Worm (Caenorhabditis elegans) whole organism, L4 larva: ENCODE results near the gene F40F8.1.
"Not testable (repeated sequence)": the region's sequence is repeated elsewhere in the genome, so short reads cannot be mapped to it uniquely, and the experiment has no call there.

Experiments
- F49E8.2 ChIP-seq: sonication (generic microtip); optimal IDR thresholded peaks from 2 replicates; lab custom pipeline; 2016; ENCODE audit warnings: missing compliant biosample characterization, mild to moderate bottlenecking, missing genetic modification characterization, borderline replicate concordance
- R02D3.7 ChIP-seq: fragments of 150-350 bp; sonication (generic microtip); optimal IDR thresholded peaks from 3 replicates; lab custom pipeline; 2014; ENCODE audit warnings: missing biosample characterization, missing genetic modification characterization
- Y105C5A.15 ChIP-seq: fragments of 200-800 bp; sonication (Bioruptor generic); IDR thresholded peaks from 2 replicates; pipeline ENCODE4 v1.3.6; 2022; ENCODE audit warnings: missing genetic modification characterization, missing compliant biosample characterization
- Y48G9A.11 ChIP-seq: fragments of 200-800 bp; sonication (Bioruptor generic); IDR thresholded peaks from 2 replicates; pipeline ENCODE4 v1.3.6; 2022; ENCODE audit warnings: missing genetic modification reagents, missing genetic modification characterization, missing compliant biosample characterization
- Y75B8A.6 ChIP-seq: fragments of 200-800 bp; sonication (Bioruptor generic); IDR thresholded peaks from 2 replicates; pipeline ENCODE4 v1.3.6; 2022; ENCODE audit warnings: missing genetic modification reagents, missing genetic modification characterization, missing compliant biosample characterization
- ZK546.5 ChIP-seq, 2 experiments: sonication (generic microtip); optimal IDR thresholded peaks; 2 replicates each; lab custom pipeline; 2017; ENCODE audit warnings: missing biosample characterization in 2 of 2, missing genetic modification characterization in 2 of 2
- aha-1 ChIP-seq: fragments of 150-350 bp; peaks from one replicate; lab custom pipeline; 2014; ENCODE audit warnings: missing biosample characterization, missing genetic modification characterization
- aly-2 ChIP-seq: sonication (generic microtip); optimal IDR thresholded peaks from 2 replicates; lab custom pipeline; 2018; ENCODE audit warnings: missing biosample characterization, missing genetic modification characterization
- arid-1 ChIP-seq: fragments of 200-800 bp; sonication (Bioruptor generic); conservative IDR thresholded peaks from 2 replicates; pipeline ENCODE4 v1.3.6; 2022; ENCODE audit warnings: missing genetic modification reagents, missing genetic modification characterization, missing compliant biosample characterization
- ceh-28 ChIP-seq: fragments of 150-350 bp; optimal IDR thresholded peaks from 2 replicates; lab custom pipeline; 2014; ENCODE audit warnings: missing biosample characterization, missing genetic modification reagents, missing genetic modification characterization
- ceh-62 ChIP-seq: sonication (generic microtip); optimal IDR thresholded peaks from 2 replicates; lab custom pipeline; 2017; ENCODE audit warnings: missing biosample characterization, missing genetic modification characterization
- dmd-6 ChIP-seq: fragments of 200-800 bp; sonication (Bioruptor generic); IDR thresholded peaks from 2 replicates; pipeline ENCODE4 v1.3.6; 2022; ENCODE audit warnings: missing genetic modification reagents, missing genetic modification characterization, missing compliant biosample characterization
- dve-1 ChIP-seq: sonication (generic microtip); optimal IDR thresholded peaks from 2 replicates; lab custom pipeline; 2017; ENCODE audit warnings: antibody characterized with exemption, mild to moderate bottlenecking, missing genetic modification characterization, missing compliant biosample characterization; ENCODE audit not compliant: insufficient read depth
- egl-43 ChIP-seq: fragments of 200-800 bp; sonication (Bioruptor generic); IDR thresholded peaks from 2 replicates; pipeline ENCODE4 v1.3.6; 2022; ENCODE audit warnings: missing genetic modification reagents, missing genetic modification characterization, missing compliant biosample characterization
- gei-8 ChIP-seq: fragments of 200-800 bp; sonication (Bioruptor generic); optimal IDR thresholded peaks from 2 replicates; lab custom pipeline; 2018; ENCODE audit warnings: mild to moderate bottlenecking, missing genetic modification characterization, missing compliant biosample characterization
- hlh-11 ChIP-seq: fragments of 200-800 bp; sonication (Bioruptor generic); optimal IDR thresholded peaks from 2 replicates; lab custom pipeline; 2018; ENCODE audit warnings: mild to moderate bottlenecking, missing genetic modification characterization, missing compliant biosample characterization
- lim-7 ChIP-seq: fragments of 200-800 bp; sonication (Bioruptor generic); IDR thresholded peaks from 2 replicates; pipeline ENCODE4 v1.3.6; 2022; ENCODE audit warnings: missing genetic modification characterization, missing compliant biosample characterization
- lin-1 ChIP-seq: fragments of 200-800 bp; sonication (Bioruptor generic); IDR thresholded peaks from 2 replicates; pipeline ENCODE4 v1.3.6; 2022; ENCODE audit warnings: missing genetic modification reagents, missing genetic modification characterization, missing compliant biosample characterization
- lin-15B ChIP-seq: fragments of 150-350 bp; sonication (generic microtip); optimal IDR thresholded peaks from 3 replicates; lab custom pipeline; 2014; ENCODE audit warnings: missing biosample characterization, missing genetic modification characterization
- lin-38 ChIP-seq: fragments of 200-800 bp; sonication (Bioruptor generic); IDR thresholded peaks from 2 replicates; pipeline ENCODE4 v1.3.6; 2022; ENCODE audit warnings: missing genetic modification reagents, missing genetic modification characterization, missing compliant biosample characterization
- lin-39 ChIP-seq: fragments of 150-350 bp; optimal IDR thresholded peaks from 2 replicates; lab custom pipeline; 2014; ENCODE audit warnings: missing biosample characterization, missing genetic modification reagents, missing genetic modification characterization
- lir-3 ChIP-seq: sonication (generic microtip); optimal IDR thresholded peaks from 2 replicates; lab custom pipeline; 2016; ENCODE audit warnings: mild to moderate bottlenecking, missing genetic modification characterization, missing compliant biosample characterization
- mes-2 ChIP-seq: sonication (generic microtip); optimal IDR thresholded peaks from 2 replicates; lab custom pipeline; 2016; ENCODE audit warnings: missing genotype, mild to moderate bottlenecking, missing genetic modification characterization, missing compliant biosample characterization; ENCODE audit not compliant: poor library complexity, severe bottlenecking
- nhr-237 ChIP-seq: sonication (generic microtip); optimal IDR thresholded peaks from 2 replicates; lab custom pipeline; 2017; ENCODE audit warnings: missing biosample characterization, missing genetic modification characterization
- pha-4 ChIP-seq, 2 experiments: fragments of 150-350 bp in 1 of 2; fragments of 200-800 bp in 1 of 2; sonication (Bioruptor generic) in 1 of 2; IDR thresholded peaks in 1 of 2; optimal IDR thresholded peaks in 1 of 2; 2 replicates each; pipeline versions ENCODE4 v1.3.6 to Lab custom; 2014 to 2022; ENCODE audit warnings: missing genetic modification characterization in 2 of 2, missing genetic modification reagents in 2 of 2, missing biosample characterization in 1 of 2, missing compliant biosample characterization in 1 of 2
- php-3 ChIP-seq: fragments of 200-800 bp; sonication (Bioruptor generic); IDR thresholded peaks from 2 replicates; pipeline ENCODE4 v1.3.6; 2022; ENCODE audit warnings: missing genetic modification reagents, missing genetic modification characterization, missing compliant biosample characterization
- skn-1 ChIP-seq: fragments of 150-350 bp; optimal IDR thresholded peaks from 2 replicates; lab custom pipeline; 2014; ENCODE audit warnings: missing biosample characterization, missing genetic modification characterization
- snpc-1.2 ChIP-seq: fragments of 200-800 bp; sonication (Bioruptor generic); IDR thresholded peaks from 2 replicates; pipeline ENCODE4 v1.3.6; 2022; ENCODE audit warnings: missing genetic modification reagents, missing genetic modification characterization, missing compliant biosample characterization
- unc-62 ChIP-seq, 3 experiments: fragments of 150-350 bp in 1 of 3; sonication (generic microtip); optimal IDR thresholded peaks in 2 of 3; peaks in 1 of 3; 1 replicate in 1 of 3; 2 replicates in 2 of 3; lab custom pipeline; 2014 to 2017; ENCODE audit warnings: missing biosample characterization in 3 of 3, missing genetic modification characterization in 3 of 3, missing genetic modification reagents in 3 of 3, missing genotype in 1 of 3
- vab-7 ChIP-seq: fragments of 200-800 bp; sonication (Bioruptor generic); IDR thresholded peaks from 2 replicates; pipeline ENCODE4 v1.3.6; 2022; ENCODE audit warnings: missing genetic modification reagents, missing genetic modification characterization, missing compliant biosample characterization
- zfp-2 ChIP-seq: sonication (generic microtip); optimal IDR thresholded peaks from 2 replicates; lab custom pipeline; 2016; ENCODE audit warnings: mild to moderate bottlenecking, missing genetic modification characterization, missing compliant biosample characterization
- zip-2 ChIP-seq: fragments of 150-350 bp; optimal IDR thresholded peaks from 2 replicates; lab custom pipeline; 2014; ENCODE audit warnings: missing biosample characterization, missing genetic modification characterization
- ztf-7 ChIP-seq: fragments of 150-350 bp; optimal IDR thresholded peaks from 2 replicates; lab custom pipeline; 2014; ENCODE audit warnings: missing biosample characterization, missing genetic modification characterization

Gene F40F8.1

ce11 chrII:11110419-11110818 is 17.0 kb upstream of the F40F8.1 start:
- TF ChIP-seq ZK546.5 (tag; optimal IDR thresholded peaks at IDR 0.05; lab: Kevin White, UChicago) (no peak), unc-62 (GFP tag; optimal IDR thresholded peaks at IDR 0.05 in 1 of 2; lab: Kevin White, UChicago) (peak in 1 of 2 experiments; percentile 97), unc-62 (tag; optimal IDR thresholded peaks at IDR 0.05; lab: Kevin White, UChicago) (no peak), ceh-28 (no peak), hlh-11 (tag; lab: Kevin White, UChicago) (no peak)

ce11 chrII:11111107-11111506 is 16.4 kb upstream of the F40F8.1 start, which contains the start of gene glb-4:
glb-4 (minus strand) TSS chrII:11111207.
- TF ChIP-seq lin-39 = no peak
- no peak for TF ChIP-seq nhr-237 (tag; lab: Kevin White, UChicago)
- no peak for TF ChIP-seq Y75B8A.6
- no peak for TF ChIP-seq ztf-7
- TF ChIP-seq dmd-6 (GFP tag; lab: Robert Waterston, UW) = no peak
- no peak for TF ChIP-seq lim-7 (GFP tag; lab: Robert Waterston, UW)
- TF ChIP-seq gei-8 = no peak
- TF ChIP-seq vab-7 (GFP tag; lab: Robert Waterston, UW) = no peak

DNA sequence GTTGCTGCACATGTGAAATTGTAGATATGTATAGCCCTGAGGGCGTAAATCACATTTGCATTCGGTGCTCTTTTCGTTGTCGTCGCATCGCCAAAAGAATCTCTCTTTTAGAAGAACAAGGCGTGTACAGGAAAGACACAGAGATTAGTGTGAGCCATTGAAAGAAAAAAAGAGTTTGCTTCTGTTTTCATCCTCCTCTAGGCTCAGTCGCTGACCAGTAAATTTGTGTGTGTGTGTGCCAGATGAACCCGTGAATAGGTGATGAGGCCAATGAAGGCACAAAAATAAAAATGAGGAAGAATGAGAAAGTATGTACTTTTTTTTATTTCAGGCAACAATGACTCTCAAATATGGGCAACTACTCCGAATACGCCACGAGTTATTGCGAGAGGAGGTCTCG is 15.0 kb upstream of the F40F8.1 start, which contains the start of gene mat-2:
Gene mat-2 (plus strand): TSS at position 301 of the 400 bp plus-strand sequence.
- TF ChIP-seq dve-1 (tag; lab: Kevin White, UChicago) (no peak), lir-3 (tag; lab: Kevin White, UChicago) (no peak), lin-15B (tag; lab: Kevin White, UChicago) (no peak), skn-1 (tag; lab: Kevin White, UChicago) (no peak), Y105C5A.15 (GFP tag; lab: Robert Waterston, UW) (no peak), mes-2 (no peak), php-3 (GFP tag; lab: Robert Waterston, UW) (no peak), aha-1 (tag; lab: Kevin White, UChicago) (peak; percentile 5)

DNA sequence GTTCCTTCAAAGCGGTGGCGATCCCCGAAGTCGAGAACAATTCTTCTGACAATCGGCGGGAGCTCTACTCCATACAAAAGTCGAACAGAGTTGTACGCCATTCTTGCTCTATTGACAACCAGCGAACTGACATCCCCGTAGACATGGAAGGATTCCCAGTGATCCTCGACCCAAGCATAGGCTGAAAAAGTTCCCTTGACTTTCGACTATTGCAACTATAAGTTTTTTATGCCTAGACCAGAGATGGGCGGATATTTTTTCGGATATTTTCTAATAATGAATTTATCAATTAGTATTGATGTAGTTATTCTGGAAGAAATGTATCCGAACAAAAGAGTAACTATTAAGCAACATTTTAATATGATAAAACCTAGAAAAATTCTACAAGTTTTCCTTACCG is 5.7 kb upstream of the F40F8.1 start, which contains the start of gene W10C6.2:
Gene W10C6.2 (minus strand): TSS at position 101 of the 400 bp plus-strand sequence.
- TF ChIP-seq zfp-2 (tag; lab: Kevin White, UChicago); lin-38; arid-1: not testable (repeated sequence)

DNA sequence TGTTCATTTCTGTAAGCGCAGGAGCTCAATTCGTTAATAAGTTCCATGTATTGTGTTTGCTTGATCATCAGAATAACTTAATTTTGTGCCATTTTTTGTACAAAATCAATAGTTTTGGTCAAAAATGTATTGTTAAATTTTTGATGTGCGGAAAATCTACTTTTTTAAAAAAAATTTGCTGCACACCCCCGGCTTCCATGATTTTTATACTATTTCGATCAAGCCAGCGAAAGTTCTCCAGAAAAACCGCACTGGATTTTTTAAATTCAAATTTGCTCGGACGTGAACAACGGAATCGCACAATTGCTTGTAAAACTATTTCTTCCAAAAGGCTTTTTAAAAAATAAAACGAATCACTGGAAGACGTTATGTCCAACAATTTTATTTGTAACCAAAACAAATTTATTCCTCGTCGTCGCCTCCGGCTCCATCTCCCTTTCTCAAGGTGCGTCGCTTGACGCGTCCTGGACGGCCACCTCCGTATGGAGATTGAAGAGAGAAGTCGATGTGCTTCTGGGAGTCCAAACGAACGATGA is 2.3 kb upstream of the F40F8.1 start:
- TF ChIP-seq lin-38 (peak; percentile 59; the same call in 1 of the 2 replicates), ceh-62 (tag; lab: Kevin White, UChicago) (no peak), arid-1 (peak; percentile 17; the same call in 1 of the 2 replicates), vab-7 (GFP tag; lab: Robert Waterston, UW) (0 out of 2 replicates have a peak, but pooled peaks have one; percentile 30), snpc-1.2 (GFP tag; lab: Robert Waterston, UW) (peak; percentile 39; the same call in 1 of the 2 replicates), mes-2 (no peak), Y48G9A.11 (GFP tag; lab: Robert Waterston, UW) (0 out of 2 replicates have a peak, but pooled peaks have one; percentile 34), zip-2 (tag; lab: Kevin White, UChicago) (no peak), aly-2 (tag; lab: Kevin White, UChicago) (peak; percentile 45), aha-1 (tag; lab: Kevin White, UChicago) (peak; percentile 13), pha-4 (GFP tag; IDR thresholded peaks at IDR 0.05; lab: Robert Waterston, UW) (0 out of 2 replicates have a peak, but pooled peaks have one; percentile 20), pha-4 (tag; optimal IDR thresholded peaks at IDR 0.05; lab: Kevin White, UChicago) (no peak), R02D3.7 (tag; lab: Kevin White, UChicago) (no peak), F49E8.2 (tag; lab: Kevin White, UChicago) (peak; percentile 62), egl-43 (GFP tag; lab: Robert Waterston, UW) (no peak), lim-7 (GFP tag; lab: Robert Waterston, UW) (0 out of 2 replicates have a peak, but pooled peaks have one; percentile 27), lin-1 (peak; percentile 9; the same call in 1 of the 2 replicates)
